Worm (Caenorhabditis elegans): ENCODE results near the gene lips-17.

DNA sequence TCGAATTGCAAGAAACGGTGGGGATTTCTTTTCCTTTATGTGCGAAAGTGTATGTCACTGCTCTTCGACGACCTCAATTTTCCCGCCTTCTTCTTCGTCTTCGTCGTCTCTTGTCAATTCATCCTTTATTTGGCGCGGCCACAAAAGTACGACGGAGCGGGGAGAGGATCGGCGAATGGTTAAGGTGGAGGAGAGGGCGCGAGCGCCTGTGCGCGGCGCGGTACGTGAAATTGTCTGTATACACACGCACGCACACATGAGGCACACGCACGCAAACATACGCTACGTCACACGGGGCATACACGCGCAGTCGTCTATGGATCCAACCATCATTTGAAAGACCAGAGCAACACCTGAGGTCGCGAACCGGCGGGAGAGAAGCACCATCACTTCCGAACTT lies 27.2 kb downstream of the lips-17 start:
- TF ChIP-seq skn-1 (tag; optimal IDR thresholded peaks at IDR 0.05) = no peak
- TF ChIP-seq elt-1 (tag; optimal IDR thresholded peaks at IDR 0.05) = no peak
- TF ChIP-seq mdl-1 (tag; optimal IDR thresholded peaks at IDR 0.05) = no peak
- no peak for TF ChIP-seq ceh-16 (tag; optimal IDR thresholded peaks at IDR 0.05)
- no peak for TF ChIP-seq ama-1 (optimal IDR thresholded peaks at IDR 0.05)
- no peak for TF ChIP-seq jun-1 (tag; optimal IDR thresholded peaks at IDR 0.05)
- no peak for TF ChIP-seq ztf-4 (tag; optimal IDR thresholded peaks at IDR 0.05)
- no peak for TF ChIP-seq unc-62 (GFP tag; optimal IDR thresholded peaks at IDR 0.05)
- no peak for TF ChIP-seq elt-3 (tag; optimal IDR thresholded peaks at IDR 0.05)
- TF ChIP-seq nfya-1 (tag; optimal IDR thresholded peaks at IDR 0.05; ENCODE audit: insufficient read depth) = no peak

Data from whole organism, L3 larva.